Worm (Caenorhabditis elegans): Measurements from ENCODE around the gene T26C11.8.
"Not testable (repeated sequence)": the region's sequence is repeated elsewhere in the genome, so short reads cannot be mapped to it uniquely, and the experiment has no call there.

DNA sequence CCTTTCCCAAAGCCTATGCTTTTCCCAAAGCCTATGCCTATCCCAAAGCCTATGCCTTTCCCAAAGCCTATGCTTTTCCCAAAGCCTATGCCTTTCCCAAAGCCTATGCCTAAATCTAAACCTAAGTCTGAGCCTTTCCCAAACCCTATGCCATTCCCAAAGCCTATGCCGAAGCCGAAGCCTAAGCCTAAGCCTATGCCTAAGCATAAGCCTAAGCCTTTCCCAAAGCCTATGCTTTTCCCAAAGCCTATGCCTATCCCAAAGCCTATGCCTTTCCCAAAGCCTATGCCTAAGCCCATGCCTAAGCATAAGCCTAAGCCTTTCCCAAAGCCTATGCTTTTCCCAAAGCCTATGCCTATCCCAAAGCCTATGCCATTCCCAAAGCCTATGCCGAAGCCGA lies 23.8 kb upstream of the T26C11.8 start:
- peak; percentile 56; the same call in 1 of the 2 replicates for TF ChIP-seq flt-1 (GFP tag; IDR thresholded peaks at IDR 0.05)
- TF ChIP-seq tab-1 (GFP tag; IDR thresholded peaks at IDR 0.05), result not testable (repeated sequence)
